Worm (Caenorhabditis elegans): Measurements from ENCODE around the gene nhr-189.

DNA sequence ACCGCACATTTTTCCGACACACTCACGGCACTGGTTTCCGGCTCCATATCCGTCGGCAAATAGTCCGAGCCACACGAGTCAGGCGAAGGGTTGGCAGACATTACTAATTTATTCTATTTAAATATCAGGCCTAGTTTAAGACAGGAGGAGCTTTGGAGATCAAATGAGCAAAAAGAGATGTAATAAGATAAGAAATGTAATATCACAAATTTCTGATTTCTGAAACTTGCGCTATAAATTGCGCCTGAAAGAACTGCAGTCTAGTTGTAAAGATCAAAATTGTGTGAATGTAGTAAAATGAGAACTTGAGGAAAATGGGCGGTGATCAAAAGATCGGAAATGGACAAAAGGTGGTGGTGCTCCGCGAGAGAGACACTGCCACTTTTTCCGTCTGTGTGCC is 5.2 kb downstream of the nhr-189 start, which contains the start of gene nhr-186:
- no peak for TF ChIP-seq ztf-11 (tag; optimal IDR thresholded peaks at IDR 0.05)
- TF ChIP-seq unc-62 (GFP tag; optimal IDR thresholded peaks at IDR 0.05 in 1 of 2): no peak
- TF ChIP-seq unc-62 (tag; optimal IDR thresholded peaks at IDR 0.05): no peak
- TF ChIP-seq spr-3 (GFP tag; optimal IDR thresholded peaks at IDR 0.05): no peak
- TF ChIP-seq ama-1 (optimal IDR thresholded peaks at IDR 0.05): no peak
- TF ChIP-seq mep-1 (tag; optimal IDR thresholded peaks at IDR 0.05): no peak

Measured in whole organism, L4 larva.